Fruit fly (Drosophila melanogaster) whole organism, embryonic: ENCODE data around the gene cher.

Experiments
- Abd-B ChIP-seq: fragments of 200-800 bp; sonication (Bioruptor generic); optimal IDR thresholded peaks from 2 replicates; lab custom pipeline; 2018; ENCODE audit warnings: missing biosample characterization, mild to moderate bottlenecking, missing genetic modification characterization, moderate library complexity
- Adf1 ChIP-seq: fragments of 200-800 bp; sonication (Bioruptor generic); IDR thresholded peaks from 2 replicates; pipeline ENCODE4 v1.3.6; 2022; ENCODE audit warnings: missing biosample characterization, missing genetic modification characterization
- Asciz ChIP-seq: fragments of 200-800 bp; sonication (Bioruptor generic); optimal IDR thresholded peaks from 2 replicates; lab custom pipeline; 2017; ENCODE audit warnings: missing biosample characterization, mild to moderate bottlenecking, missing genetic modification characterization, missing genetic modification reagents
- Atf-2 ChIP-seq: fragments of 200-800 bp; sonication (Bioruptor generic); optimal IDR thresholded peaks from 2 replicates; lab custom pipeline; 2016; ENCODE audit warnings: missing biosample characterization, missing genetic modification characterization
- B-H1 ChIP-seq: fragments of 200-800 bp; sonication (Bioruptor generic); IDR thresholded peaks from 3 replicates; pipeline ENCODE4 v1.3.6; 2022; ENCODE audit warnings: missing biosample characterization, missing genetic modification characterization
- B-H2 ChIP-seq: fragments of 200-800 bp; sonication (Bioruptor generic); optimal IDR thresholded peaks from 2 replicates; lab custom pipeline; 2018; ENCODE audit warnings: missing biosample characterization, mild to moderate bottlenecking, missing genetic modification characterization
- BEAF-32 ChIP-seq: fragments of 200-800 bp; sonication (Bioruptor generic); optimal IDR thresholded peaks from 3 replicates; lab custom pipeline; 2017; ENCODE audit warnings: missing biosample characterization, missing genetic modification characterization, mild to moderate bottlenecking, moderate library complexity, missing genetic modification reagents
- C15 ChIP-seq: fragments of 200-800 bp; sonication (Bioruptor generic); IDR thresholded peaks from 3 replicates; pipeline ENCODE4 v1.3.6; 2022; ENCODE audit warnings: missing biosample characterization, missing genetic modification characterization
- CG10654 ChIP-seq: fragments of 200-800 bp; sonication (Bioruptor generic); optimal IDR thresholded peaks from 2 replicates; lab custom pipeline; 2016; ENCODE audit warnings: missing biosample characterization, missing genetic modification characterization
- CG11247 ChIP-seq: fragments of 200-800 bp; sonication (Bioruptor generic); IDR thresholded peaks from 2 replicates; pipeline ENCODE4 v1.3.6; 2022; ENCODE audit warnings: missing biosample characterization, missing genetic modification characterization
- CG13123 ChIP-seq: fragments of 200-800 bp; sonication (Bioruptor generic); optimal IDR thresholded peaks from 2 replicates; lab custom pipeline; 2016; ENCODE audit warnings: missing biosample characterization, missing genetic modification characterization
- CG14441 ChIP-seq: fragments of 200-800 bp; sonication (Bioruptor generic); IDR thresholded peaks from 2 replicates; pipeline ENCODE4 v1.3.6; 2022; ENCODE audit warnings: missing biosample characterization, missing genetic modification characterization
- CG14667 ChIP-seq: fragments of 200-800 bp; sonication (Bioruptor generic); IDR thresholded peaks from 2 replicates; pipeline ENCODE4 v1.3.6; 2022; ENCODE audit warnings: missing biosample characterization, missing genetic modification characterization
- CG14710 ChIP-seq: fragments of 200-800 bp; sonication (Bioruptor generic); optimal IDR thresholded peaks from 3 replicates; lab custom pipeline; 2019; ENCODE audit warnings: missing biosample characterization, mild to moderate bottlenecking, missing genetic modification characterization, moderate library complexity
- CG1603 ChIP-seq: fragments of 200-800 bp; sonication (Bioruptor generic); optimal IDR thresholded peaks from 2 replicates; lab custom pipeline; 2019; ENCODE audit warnings: missing biosample characterization, mild to moderate bottlenecking, missing genetic modification characterization, moderate library complexity
- CG17385 ChIP-seq: fragments of 200-800 bp; sonication (Bioruptor generic); optimal IDR thresholded peaks from 3 replicates; lab custom pipeline; 2018; ENCODE audit warnings: missing biosample characterization, mild to moderate bottlenecking, missing genetic modification characterization
- CG18011 ChIP-seq: fragments of 200-800 bp; sonication (Bioruptor generic); optimal IDR thresholded peaks from 2 replicates; lab custom pipeline; 2017; ENCODE audit warnings: missing biosample characterization, missing genetic modification characterization, mild to moderate bottlenecking, moderate library complexity, missing genotype
- CG30431 ChIP-seq: fragments of 200-800 bp; sonication (Bioruptor generic); optimal IDR thresholded peaks from 2 replicates; lab custom pipeline; 2017; ENCODE audit warnings: missing biosample characterization, missing genetic modification characterization
- CG32772 ChIP-seq: fragments of 200-800 bp; sonication (Bioruptor generic); IDR thresholded peaks from 2 replicates; pipeline ENCODE4 v1.3.6; 2022; ENCODE audit warnings: missing biosample characterization, missing genetic modification characterization
- CG3995 ChIP-seq: fragments of 200-800 bp; sonication (Bioruptor generic); optimal IDR thresholded peaks from 3 replicates; lab custom pipeline; 2016; ENCODE audit warnings: missing biosample characterization, missing genetic modification characterization
- CG4424 ChIP-seq: fragments of 200-800 bp; sonication (Bioruptor generic); optimal IDR thresholded peaks from 3 replicates; lab custom pipeline; 2016; ENCODE audit warnings: missing biosample characterization, missing genetic modification characterization
- CG4707 ChIP-seq: fragments of 200-800 bp; sonication (Bioruptor generic); optimal IDR thresholded peaks from 2 replicates; lab custom pipeline; 2018; ENCODE audit warnings: missing biosample characterization, mild to moderate bottlenecking, missing genetic modification characterization, moderate library complexity
- CG6272 ChIP-seq: fragments of 200-800 bp; sonication (Bioruptor generic); IDR thresholded peaks from 2 replicates; pipeline ENCODE4 v1.3.6; 2022; ENCODE audit warnings: missing biosample characterization, missing genetic modification characterization
- CG6813 ChIP-seq: fragments of 200-800 bp; sonication (Bioruptor generic); optimal IDR thresholded peaks from 2 replicates; lab custom pipeline; 2017; ENCODE audit warnings: missing biosample characterization, missing genetic modification characterization, mild to moderate bottlenecking, moderate library complexity, missing genetic modification reagents
- CG8765 ChIP-seq: fragments of 200-800 bp; sonication (Bioruptor generic); IDR thresholded peaks from 2 replicates; pipeline ENCODE4 v1.3.6; 2022; ENCODE audit warnings: missing biosample characterization, missing genetic modification characterization
- Dref ChIP-seq: fragments of 200-800 bp; sonication (Bioruptor generic); IDR thresholded peaks from 2 replicates; pipeline ENCODE4 v1.3.6; 2022; ENCODE audit warnings: missing biosample characterization, missing genetic modification characterization
- Eip74EF ChIP-seq, 2 experiments: fragments of 200-800 bp in 1 of 2; fragments of >200 bp in 1 of 2; sonication (Bioruptor generic) in 1 of 2; optimal IDR thresholded peaks; 2 replicates each; lab custom pipeline; 2017 to 2019; ENCODE audit warnings: missing biosample characterization in 2 of 2, missing genetic modification characterization in 2 of 2, mild to moderate bottlenecking in 1 of 2, moderate library complexity in 1 of 2
- Hsf ChIP-seq: fragments of 200-800 bp; sonication (Bioruptor generic); optimal IDR thresholded peaks from 3 replicates; lab custom pipeline; 2016; ENCODE audit warnings: missing biosample characterization, missing genetic modification characterization
- MTF-1 ChIP-seq: fragments of 200-800 bp; sonication (Bioruptor generic); optimal IDR thresholded peaks from 2 replicates; lab custom pipeline; 2018; ENCODE audit warnings: missing biosample characterization, mild to moderate bottlenecking, missing genetic modification characterization, borderline replicate concordance
- Mrtf ChIP-seq: fragments of 200-800 bp; sonication (Bioruptor generic); IDR thresholded peaks from 3 replicates; pipeline ENCODE4 v1.3.6; 2022; ENCODE audit warnings: missing biosample characterization, missing genetic modification characterization
- Nf-YA ChIP-seq: fragments of 200-800 bp; sonication (Bioruptor generic); IDR thresholded peaks from 2 replicates; pipeline ENCODE4 v1.3.6; 2022; ENCODE audit warnings: missing biosample characterization, missing genetic modification characterization
- Poxn ChIP-seq: fragments of 200-800 bp; sonication (Bioruptor generic); IDR thresholded peaks from 2 replicates; pipeline ENCODE4 v1.3.6; 2022; ENCODE audit warnings: missing biosample characterization, missing genetic modification characterization
- Rfx ChIP-seq: fragments of 200-800 bp; sonication (Bioruptor generic); IDR thresholded peaks from 2 replicates; pipeline ENCODE4 v1.3.6; 2022; ENCODE audit warnings: missing biosample characterization, missing genetic modification characterization
- ase ChIP-seq: fragments of 200-800 bp; sonication (Bioruptor generic); IDR thresholded peaks from 3 replicates; pipeline ENCODE4 v1.3.6; 2022; ENCODE audit warnings: missing biosample characterization, missing genetic modification characterization
- esg ChIP-seq: fragments of 200-800 bp; sonication (Bioruptor generic); conservative IDR thresholded peaks from 2 replicates; pipeline ENCODE4 v1.3.6; 2022; ENCODE audit warnings: missing biosample characterization, missing genetic modification characterization
- exex ChIP-seq: fragments of 200-800 bp; sonication (Bioruptor generic); optimal IDR thresholded peaks from 4 replicates; lab custom pipeline; 2018; ENCODE audit warnings: missing biosample characterization, mild to moderate bottlenecking, missing genetic modification characterization, moderate library complexity
- eyg ChIP-seq: fragments of 200-800 bp; sonication (Bioruptor generic); optimal IDR thresholded peaks from 3 replicates; lab custom pipeline; 2016; ENCODE audit warnings: missing biosample characterization, missing genetic modification characterization
- kah ChIP-seq: fragments of 200-800 bp; sonication (Bioruptor generic); optimal IDR thresholded peaks from 2 replicates; lab custom pipeline; 2018; ENCODE audit warnings: missing biosample characterization, mild to moderate bottlenecking, missing genetic modification characterization
- ken ChIP-seq: fragments of 200-800 bp; sonication (Bioruptor generic); IDR thresholded peaks from 3 replicates; pipeline ENCODE4 v1.3.6; 2022; ENCODE audit warnings: missing biosample characterization, missing genetic modification characterization
- kni ChIP-seq: fragments of 200-800 bp; sonication (Bioruptor generic); optimal IDR thresholded peaks from 3 replicates; lab custom pipeline; 2017; ENCODE audit warnings: mild to moderate bottlenecking, missing biosample characterization, missing genetic modification reagents, missing genetic modification characterization
- knrl ChIP-seq: fragments of 200-800 bp; sonication (Bioruptor generic); IDR thresholded peaks from 3 replicates; pipeline ENCODE4 v1.3.6; 2022; ENCODE audit warnings: missing biosample characterization, missing genetic modification characterization; ENCODE audit not compliant: partially characterized antibody
- lilli ChIP-seq: fragments of 200-800 bp; sonication (Bioruptor generic); optimal IDR thresholded peaks from 3 replicates; lab custom pipeline; 2016; ENCODE audit warnings: missing biosample characterization, missing genetic modification characterization
- nau ChIP-seq: fragments of 200-800 bp; sonication (Bioruptor generic); optimal IDR thresholded peaks from 3 replicates; lab custom pipeline; 2017; ENCODE audit warnings: missing biosample characterization, mild to moderate bottlenecking, missing genetic modification characterization, missing genetic modification reagents
- org-1 ChIP-seq: fragments of 200-800 bp; sonication (Bioruptor generic); optimal IDR thresholded peaks from 2 replicates; lab custom pipeline; 2017; ENCODE audit warnings: missing biosample characterization, missing genetic modification characterization
- pb ChIP-seq: fragments of 200-800 bp; sonication (Bioruptor generic); optimal IDR thresholded peaks from 3 replicates; lab custom pipeline; 2016; ENCODE audit warnings: missing biosample characterization, missing genetic modification characterization
- pita ChIP-seq: fragments of 200-800 bp; sonication (Bioruptor generic); optimal IDR thresholded peaks from 2 replicates; lab custom pipeline; 2017; ENCODE audit warnings: missing biosample characterization, mild to moderate bottlenecking, missing genetic modification characterization
- run ChIP-seq: fragments of 200-800 bp; sonication (Bioruptor generic); optimal IDR thresholded peaks from 3 replicates; lab custom pipeline; 2018; ENCODE audit warnings: missing biosample characterization, mild to moderate bottlenecking, missing genetic modification characterization
- sens ChIP-seq: fragments of 200-800 bp; sonication (Bioruptor generic); peaks from one replicate; lab custom pipeline; 2016; ENCODE audit warnings: missing biosample characterization, missing genetic modification characterization
- twi ChIP-seq: fragments of 200-800 bp; optimal IDR thresholded peaks from 2 replicates; lab custom pipeline; 2019; ENCODE audit warnings: missing biosample characterization, mild to moderate bottlenecking, missing genetic modification characterization, moderate library complexity
- usp ChIP-seq: fragments of >200 bp; optimal IDR thresholded peaks from 2 replicates; lab custom pipeline; 2017; ENCODE audit warnings: missing biosample characterization, missing genetic modification characterization

The cher gene

dm6 chr3R:17151376-17152026 is 26.3 kb upstream of the cher start, which contains the start of gene CG5292 (continued):
- TF ChIP-seq Asciz (GFP tag; lab: Kevin White, UChicago): no peak
- TF ChIP-seq Hsf (GFP tag; lab: Kevin White, UChicago): peak; percentile 60
- no peak for TF ChIP-seq Atf-2
- TF ChIP-seq B-H1 (GFP tag; lab: Robert Waterston, UW): peak; percentile 45; the same call in 1 of the 3 replicates
- 0 out of 3 replicates have a peak, but pooled peaks have one; percentile 36 for TF ChIP-seq ken (GFP tag; lab: Robert Waterston, UW)
- peak; percentile 41 for TF ChIP-seq eyg (GFP tag; lab: Kevin White, UChicago)
- TF ChIP-seq CG13123 (GFP tag; lab: Kevin White, UChicago): no peak
- peak; percentile 99 for TF ChIP-seq CG3995 (GFP tag; lab: Kevin White, UChicago)
- TF ChIP-seq ase (GFP tag; lab: Robert Waterston, UW): no peak
- TF ChIP-seq lilli (GFP tag; lab: Kevin White, UChicago): no peak
- TF ChIP-seq pita (GFP tag; lab: Kevin White, UChicago): no peak
- TF ChIP-seq twi: no peak
- TF ChIP-seq Mrtf (GFP tag; lab: Robert Waterston, UW): no peak
- peak; percentile 50 for TF ChIP-seq CG14441 (GFP tag; lab: Robert Waterston, UW)
- peak; percentile 35; the same call in 1 of the 2 replicates for TF ChIP-seq Adf1 (GFP tag; lab: Robert Waterston, UW)
- TF ChIP-seq Rfx (GFP tag; lab: Robert Waterston, UW): peak; percentile 79
- peak; percentile 80 for TF ChIP-seq CG1603 (tag; lab: Kevin White, UChicago)
- peak; percentile 53 for TF ChIP-seq CG4424 (GFP tag; lab: Kevin White, UChicago)
- TF ChIP-seq Eip74EF (GFP tag; optimal IDR thresholded peaks at IDR 0.05; lab: Kevin White, UChicago): no peak
- no peak for TF ChIP-seq CG30431
- no peak for TF ChIP-seq exex
- TF ChIP-seq BEAF-32 (GFP tag; lab: Kevin White, UChicago): peak; percentile 50
- no peak for TF ChIP-seq usp (GFP tag; lab: Kevin White, UChicago)
- TF ChIP-seq Nf-YA (GFP tag; lab: Robert Waterston, UW): no peak
- no peak for TF ChIP-seq CG17385 (GFP tag; lab: Kevin White, UChicago)
- TF ChIP-seq CG6272 (GFP tag; lab: Robert Waterston, UW): no peak
- TF ChIP-seq Poxn (GFP tag; lab: Robert Waterston, UW): no peak
- no peak for TF ChIP-seq kni (GFP tag; lab: Kevin White, UChicago)
- no peak for TF ChIP-seq Abd-B (GFP tag; lab: Kevin White, UChicago)
- TF ChIP-seq CG18011 (GFP tag; lab: Kevin White, UChicago): no peak
- peak; percentile 93 for TF ChIP-seq sens (GFP tag; lab: Kevin White, UChicago)
- peak; percentile 80 for TF ChIP-seq CG14710 (tag; lab: Kevin White, UChicago)
- TF ChIP-seq MTF-1 (GFP tag; lab: Kevin White, UChicago): no peak
- TF ChIP-seq CG32772 (GFP tag; lab: Robert Waterston, UW): 0 out of 2 replicates have a peak, but pooled peaks have one; percentile 10
- no peak for TF ChIP-seq CG14667 (GFP tag; lab: Robert Waterston, UW)
- TF ChIP-seq esg (GFP tag; lab: Robert Waterston, UW): peak; percentile 34; the same call in 1 of the 2 replicates
- TF ChIP-seq CG11247 (GFP tag; lab: Robert Waterston, UW): peak; percentile 47; the same call in 1 of the 2 replicates
- no peak for TF ChIP-seq run (tag; lab: Kevin White, UChicago)
- peak; percentile 35; the same call in 1 of the 3 replicates for TF ChIP-seq knrl (GFP tag; lab: Robert Waterston, UW)
- no peak for TF ChIP-seq nau (GFP tag; lab: Kevin White, UChicago)
- TF ChIP-seq B-H2: peak; percentile 57
- 0 out of 2 replicates have a peak, but pooled peaks have one; percentile 36 for TF ChIP-seq Dref (GFP tag; lab: Robert Waterston, UW)
- no peak for TF ChIP-seq CG8765
- TF ChIP-seq CG4707 (GFP tag; lab: Kevin White, UChicago): no peak
- TF ChIP-seq pb (GFP tag; lab: Kevin White, UChicago): peak; percentile 33
- TF ChIP-seq kah (GFP tag; lab: Kevin White, UChicago): peak; percentile 58
- TF ChIP-seq CG6813: no peak
- TF ChIP-seq org-1 (GFP tag; lab: Kevin White, UChicago): no peak
- TF ChIP-seq CG10654 (GFP tag; lab: Kevin White, UChicago): no peak
- TF ChIP-seq C15: 0 out of 3 replicates have a peak, but pooled peaks have one; percentile 21
